Fruit fly (Drosophila melanogaster) whole organism, embryonic: ENCODE data around the gene CG4660.

ENCODE experiments used
- Bteb2 ChIP-seq: fragments of 200-800 bp; sonication (Bioruptor generic); optimal IDR thresholded peaks from 2 replicates; lab custom pipeline; 2016; ENCODE audit warnings: missing biosample characterization, missing genetic modification characterization
- CG11247 ChIP-seq: fragments of 200-800 bp; sonication (Bioruptor generic); IDR thresholded peaks from 2 replicates; pipeline ENCODE4 v1.3.6; 2022; ENCODE audit warnings: missing biosample characterization, missing genetic modification characterization
- CG11504 ChIP-seq: fragments of 200-800 bp; sonication (Bioruptor generic); optimal IDR thresholded peaks from 3 replicates; lab custom pipeline; 2019; ENCODE audit warnings: missing biosample characterization, mild to moderate bottlenecking, missing genetic modification characterization, moderate library complexity
- CG1233 ChIP-seq: fragments of 200-800 bp; sonication (Bioruptor generic); optimal IDR thresholded peaks from 4 replicates; lab custom pipeline; 2018; ENCODE audit warnings: missing biosample characterization, mild to moderate bottlenecking, missing genetic modification characterization
- CG13775 ChIP-seq: fragments of 200-800 bp; sonication (Bioruptor generic); optimal IDR thresholded peaks from 3 replicates; lab custom pipeline; 2017; ENCODE audit warnings: missing biosample characterization, mild to moderate bottlenecking, missing genetic modification characterization
- CG14965 ChIP-seq: fragments of 200-800 bp; sonication (Bioruptor generic); optimal IDR thresholded peaks from 2 replicates; lab custom pipeline; 2016; ENCODE audit warnings: missing biosample characterization, missing genetic modification characterization, borderline replicate concordance
- CG15479 ChIP-seq: fragments of 200-800 bp; sonication (Bioruptor generic); optimal IDR thresholded peaks from 3 replicates; lab custom pipeline; 2019; ENCODE audit warnings: missing biosample characterization, mild to moderate bottlenecking, missing genetic modification characterization, moderate library complexity
- CG15601 ChIP-seq: fragments of 200-800 bp; sonication (Bioruptor generic); optimal IDR thresholded peaks from 3 replicates; lab custom pipeline; 2019; ENCODE audit warnings: missing biosample characterization, mild to moderate bottlenecking, missing genetic modification characterization, moderate library complexity
- CG1602 ChIP-seq: fragments of 200-800 bp; sonication (Bioruptor generic); optimal IDR thresholded peaks from 3 replicates; lab custom pipeline; 2016; ENCODE audit warnings: missing biosample characterization, missing genetic modification characterization
- CG1603 ChIP-seq: fragments of 200-800 bp; sonication (Bioruptor generic); optimal IDR thresholded peaks from 2 replicates; lab custom pipeline; 2019; ENCODE audit warnings: missing biosample characterization, mild to moderate bottlenecking, missing genetic modification characterization, moderate library complexity
- CG1832 ChIP-seq: fragments of 200-800 bp; sonication (Bioruptor generic); optimal IDR thresholded peaks from 2 replicates; lab custom pipeline; 2017; ENCODE audit warnings: missing biosample characterization, mild to moderate bottlenecking, missing genetic modification characterization, inconsistent platforms
- CG3407 ChIP-seq: fragments of 200-800 bp; sonication (Bioruptor generic); optimal IDR thresholded peaks from 2 replicates; lab custom pipeline; 2018; ENCODE audit warnings: missing biosample characterization, mild to moderate bottlenecking, missing genetic modification characterization
- CG3847 ChIP-seq: fragments of 200-800 bp; sonication (Bioruptor generic); IDR thresholded peaks from 2 replicates; pipeline ENCODE4 v1.3.6; 2022; ENCODE audit warnings: missing biosample characterization, missing genetic modification characterization
- CG4854 ChIP-seq: fragments of 200-800 bp; sonication (Bioruptor generic); optimal IDR thresholded peaks from 2 replicates; lab custom pipeline; 2016; ENCODE audit warnings: missing biosample characterization, missing genetic modification characterization, inconsistent platforms
- CG9215 ChIP-seq: fragments of 200-800 bp; sonication (Bioruptor generic); IDR thresholded peaks from 2 replicates; pipeline ENCODE4 v1.3.6; 2022; ENCODE audit warnings: missing biosample characterization, missing genetic modification characterization
- CG9797 ChIP-seq: fragments of 200-800 bp; sonication (Bioruptor generic); optimal IDR thresholded peaks from 3 replicates; lab custom pipeline; 2018; ENCODE audit warnings: missing biosample characterization, mild to moderate bottlenecking, missing genetic modification characterization
- D ChIP-seq, 2 experiments: fragments of 200-800 bp in 1 of 2; fragments of >200 bp in 1 of 2; sonication (Bioruptor generic) in 1 of 2; optimal IDR thresholded peaks; 2 replicates in 1 of 2; 3 replicates in 1 of 2; lab custom pipeline; 2017; ENCODE audit warnings: mild to moderate bottlenecking in 1 of 2, missing biosample characterization in 1 of 2, missing genetic modification characterization in 1 of 2, missing genetic modification reagents in 1 of 2
- D19A ChIP-seq: fragments of 200-800 bp; optimal IDR thresholded peaks from 3 replicates; lab custom pipeline; 2019; ENCODE audit warnings: missing biosample characterization, mild to moderate bottlenecking, missing genetic modification characterization, moderate library complexity
- Hr78 ChIP-seq, 2 experiments: fragments of 200-800 bp in 1 of 2; fragments of >200 bp in 1 of 2; sonication (Bioruptor generic) in 1 of 2; optimal IDR thresholded peaks; 2 replicates each; lab custom pipeline; 2017 to 2019; ENCODE audit warnings: missing biosample characterization in 2 of 2, missing genetic modification characterization in 2 of 2, mild to moderate bottlenecking in 1 of 2, moderate library complexity in 1 of 2
- Jarid2 ChIP-seq: fragments of 200-800 bp; sonication (Bioruptor generic); optimal IDR thresholded peaks from 3 replicates; lab custom pipeline; 2017; ENCODE audit warnings: mild to moderate bottlenecking, missing biosample characterization, missing genetic modification reagents, missing genetic modification characterization
- Lim3 ChIP-seq: fragments of 200-800 bp; sonication (Bioruptor generic); IDR thresholded peaks from 2 replicates; pipeline ENCODE4 v1.3.6; 2022; ENCODE audit warnings: missing biosample characterization, missing genetic modification characterization
- Lpt ChIP-seq: fragments of >200 bp; optimal IDR thresholded peaks from 2 replicates; lab custom pipeline; 2018; ENCODE audit warnings: missing biosample characterization, missing genetic modification characterization
- Mrtf ChIP-seq: fragments of 200-800 bp; sonication (Bioruptor generic); IDR thresholded peaks from 3 replicates; pipeline ENCODE4 v1.3.6; 2022; ENCODE audit warnings: missing biosample characterization, missing genetic modification characterization
- Nf-YC ChIP-seq: fragments of 200-800 bp; optimal IDR thresholded peaks from 3 replicates; lab custom pipeline; 2019; ENCODE audit warnings: missing biosample characterization, mild to moderate bottlenecking, missing genetic modification characterization, moderate library complexity
- Scr ChIP-seq: fragments of 200-800 bp; sonication (Bioruptor generic); IDR thresholded peaks from 2 replicates; pipeline ENCODE4 v1.3.6; 2022; ENCODE audit warnings: missing biosample characterization, missing genetic modification characterization; ENCODE audit not compliant: partially characterized antibody
- Sin3A ChIP-seq: fragments of >200 bp; optimal IDR thresholded peaks from 2 replicates; lab custom pipeline; 2018
- Sox100B ChIP-seq: fragments of 200-800 bp; sonication (Bioruptor generic); optimal IDR thresholded peaks from 3 replicates; lab custom pipeline; 2018; ENCODE audit warnings: missing biosample characterization, mild to moderate bottlenecking, missing genetic modification characterization
- Ssrp ChIP-seq: fragments of 200-800 bp; sonication (Bioruptor generic); optimal IDR thresholded peaks from 2 replicates; lab custom pipeline; 2018; ENCODE audit warnings: missing biosample characterization, mild to moderate bottlenecking, missing genetic modification characterization, moderate library complexity
- ara ChIP-seq: fragments of 200-800 bp; sonication (Bioruptor generic); IDR thresholded peaks from 2 replicates; pipeline ENCODE4 v1.3.6; 2022; ENCODE audit warnings: missing biosample characterization, missing genetic modification characterization
- bab2 ChIP-seq: fragments of 200-800 bp; sonication (Bioruptor generic); optimal IDR thresholded peaks from 2 replicates; lab custom pipeline; 2016; ENCODE audit warnings: missing biosample characterization, missing genetic modification characterization
- chif ChIP-seq, 2 experiments: fragments of 200-800 bp; sonication (Bioruptor generic); optimal IDR thresholded peaks; 3 replicates each; lab custom pipeline; 2016; ENCODE audit warnings: missing biosample characterization in 2 of 2, missing genetic modification characterization in 2 of 2
- corto ChIP-seq: fragments of 200-800 bp; sonication (Bioruptor generic); optimal IDR thresholded peaks from 2 replicates; lab custom pipeline; 2016; ENCODE audit warnings: missing biosample characterization, mild to moderate bottlenecking, missing genetic modification characterization, moderate library complexity
- crc ChIP-seq: fragments of 200-800 bp; sonication (Bioruptor generic); optimal IDR thresholded peaks from 2 replicates; lab custom pipeline; 2016; ENCODE audit warnings: missing biosample characterization, missing genetic modification characterization
- dmrt99B ChIP-seq: fragments of 200-800 bp; sonication (Bioruptor generic); optimal IDR thresholded peaks from 2 replicates; lab custom pipeline; 2018; ENCODE audit warnings: missing biosample characterization, mild to moderate bottlenecking, missing genetic modification characterization, moderate library complexity
- fd96Cb ChIP-seq: fragments of 200-800 bp; sonication (Bioruptor generic); optimal IDR thresholded peaks from 2 replicates; lab custom pipeline; 2018; ENCODE audit warnings: missing biosample characterization, mild to moderate bottlenecking, missing genetic modification characterization, moderate library complexity
- gfzf ChIP-seq: fragments of 200-800 bp; sonication (Bioruptor generic); optimal IDR thresholded peaks from 2 replicates; lab custom pipeline; 2016; ENCODE audit warnings: missing biosample characterization, mild to moderate bottlenecking, missing genetic modification characterization, moderate library complexity
- grn ChIP-seq: fragments of 200-800 bp; sonication (Bioruptor generic); optimal IDR thresholded peaks from 3 replicates; lab custom pipeline; 2017; ENCODE audit warnings: missing biosample characterization, missing genetic modification characterization
- gsb ChIP-seq: fragments of 200-800 bp; sonication (Bioruptor generic); IDR thresholded peaks from 2 replicates; pipeline ENCODE4 v1.3.6; 2022; ENCODE audit warnings: missing biosample characterization, missing genetic modification characterization
- inv ChIP-seq: fragments of 200-800 bp; sonication (Bioruptor generic); IDR thresholded peaks from 2 replicates; pipeline ENCODE4 v1.3.6; 2022; ENCODE audit warnings: missing biosample characterization, missing genetic modification characterization; ENCODE audit not compliant: partially characterized antibody
- klu ChIP-seq: fragments of 200-800 bp; sonication (Bioruptor generic); IDR thresholded peaks from 2 replicates; pipeline ENCODE4 v1.3.6; 2022; ENCODE audit warnings: missing biosample characterization, missing genetic modification characterization
- phol ChIP-seq: fragments of 200-800 bp; sonication (Bioruptor generic); optimal IDR thresholded peaks from 3 replicates; lab custom pipeline; 2018; ENCODE audit warnings: missing biosample characterization, mild to moderate bottlenecking, missing genetic modification characterization, moderate library complexity
- pzg ChIP-seq: fragments of 200-800 bp; sonication (Bioruptor generic); optimal IDR thresholded peaks from 3 replicates; lab custom pipeline; 2018; ENCODE audit warnings: missing biosample characterization, mild to moderate bottlenecking, missing genetic modification characterization, moderate library complexity
- rib ChIP-seq: fragments of 200-800 bp; sonication (Bioruptor generic); IDR thresholded peaks from 2 replicates; pipeline ENCODE4 v1.3.6; 2022; ENCODE audit warnings: missing biosample characterization, missing genetic modification characterization
- run ChIP-seq: fragments of 200-800 bp; sonication (Bioruptor generic); optimal IDR thresholded peaks from 3 replicates; lab custom pipeline; 2018; ENCODE audit warnings: missing biosample characterization, mild to moderate bottlenecking, missing genetic modification characterization
- sens ChIP-seq: fragments of 200-800 bp; sonication (Bioruptor generic); peaks from one replicate; lab custom pipeline; 2016; ENCODE audit warnings: missing biosample characterization, missing genetic modification characterization
- seq ChIP-seq: fragments of 200-800 bp; sonication (Bioruptor generic); IDR thresholded peaks from 2 replicates; pipeline ENCODE4 v1.3.6; 2022; ENCODE audit warnings: missing biosample characterization, missing genetic modification characterization
- tap ChIP-seq: fragments of 200-800 bp; optimal IDR thresholded peaks from 3 replicates; lab custom pipeline; 2019; ENCODE audit warnings: missing biosample characterization, mild to moderate bottlenecking, missing genetic modification characterization, moderate library complexity
- z ChIP-seq: fragments of 200-800 bp; sonication (Bioruptor generic); IDR thresholded peaks from 3 replicates; pipeline ENCODE4 v1.3.6; 2022; ENCODE audit warnings: missing biosample characterization, missing genetic modification characterization
- zen ChIP-seq: fragments of 200-800 bp; sonication (Bioruptor generic); optimal IDR thresholded peaks from 3 replicates; lab custom pipeline; 2018; ENCODE audit warnings: missing biosample characterization, mild to moderate bottlenecking, missing genetic modification characterization, moderate library complexity

CG4660 gene

dm6 chrX:6037180-6037946, 43.8 kb downstream of the CG4660 start, which contains the start of the genes rux and MCTS1 (continued):
- TF ChIP-seq z (GFP tag; lab: Robert Waterston, UW) (no peak), CG1603 (tag; lab: Kevin White, UChicago) (peak; percentile 65), gfzf (GFP tag; lab: Kevin White, UChicago) (peak; percentile 65), grn (GFP tag; lab: Kevin White, UChicago) (no peak), corto (GFP tag; lab: Kevin White, UChicago) (no peak), Scr (GFP tag; lab: Robert Waterston, UW) (peak; percentile 96), ara (GFP tag; lab: Robert Waterston, UW) (0 out of 2 replicates have a peak, but pooled peaks have one; percentile 33), CG15479 (GFP tag; lab: Kevin White, UChicago) (no peak), dmrt99B (tag; lab: Kevin White, UChicago) (no peak), gsb (GFP tag; lab: Robert Waterston, UW) (no peak), phol (peak; percentile 59), sens (GFP tag; lab: Kevin White, UChicago) (peak; percentile 88), D (optimal IDR thresholded peaks at IDR 0.05; lab: Kevin White, UChicago) (no peak), D (GFP tag; optimal IDR thresholded peaks at IDR 0.05; lab: Kevin White, UChicago) (no peak), CG11247 (GFP tag; lab: Robert Waterston, UW) (peak; percentile 55; the same call in 1 of the 2 replicates), zen (tag; lab: Kevin White, UChicago) (peak; percentile 17), Hr78 (GFP tag; optimal IDR thresholded peaks at IDR 0.05; lab: Kevin White, UChicago) (peak; percentile 64 to 100), CG3847 (GFP tag; lab: Robert Waterston, UW) (peak; percentile 71), CG15601 (tag; lab: Kevin White, UChicago) (no peak), CG1832 (no peak), Lpt (GFP tag; lab: Kevin White, UChicago) (no peak), bab2 (GFP tag; lab: Kevin White, UChicago) (peak; percentile 9), tap (tag; lab: Kevin White, UChicago) (no peak), Lim3 (GFP tag; lab: Robert Waterston, UW) (no peak), Ssrp (peak; percentile 41), CG13775 (GFP tag; lab: Kevin White, UChicago) (peak; percentile 29), Bteb2 (GFP tag; lab: Kevin White, UChicago) (no peak), inv (GFP tag; lab: Robert Waterston, UW) (peak; percentile 89), klu (GFP tag; lab: Robert Waterston, UW) (peak; percentile 21; the same call in 1 of the 2 replicates), Sin3A (lab: Kevin White, UChicago) (peak; percentile 97), D19A (no peak), Jarid2 (GFP tag; lab: Kevin White, UChicago) (no peak), Sox100B (no peak), fd96Cb (tag; lab: Kevin White, UChicago) (peak; percentile 5), run (no peak), CG11504 (tag; lab: Kevin White, UChicago) (peak; percentile 44), pzg (GFP tag; lab: Kevin White, UChicago) (peak; percentile 57), CG9215 (GFP tag; lab: Robert Waterston, UW) (peak; percentile 40), rib (GFP tag; lab: Robert Waterston, UW) (no peak), Mrtf (peak; percentile 8; the same call in 1 of the 3 replicates), Nf-YC (tag; lab: Kevin White, UChicago) (peak; percentile 23), CG1233 (GFP tag; lab: Kevin White, UChicago) (no peak), CG1602 (GFP tag; lab: Kevin White, UChicago) (no peak), crc (peak; percentile 31), chif (GFP tag; optimal IDR thresholded peaks at IDR 0.05; lab: Kevin White, UChicago) (peak in 1 of 2 experiments; percentile 19), CG4854 (GFP tag; lab: Kevin White, UChicago) (no peak), CG14965 (GFP tag; lab: Kevin White, UChicago) (no peak), seq (GFP tag; lab: Robert Waterston, UW) (no peak), CG9797 (GFP tag; lab: Kevin White, UChicago) (peak; percentile 80), CG3407 (GFP tag; lab: Kevin White, UChicago) (no peak)
